In genomic region chr3R:9033619-9034401, dm6 we compare ENCODE assay signal across 5 fruit fly cellular contexts.
A peak's percentile ranks its signal among the peaks of the same experiment; 100 is the strongest.
TF ChIP-seq lines count a peak whose summit lies in the region.

No protein-coding gene starts in this region.

TF ChIP-seq in whole organism, adult, 20 proteins besides CTCF, POLR2A, EP300 and RAD21 (continued from another document):
- TF ChIP-seq tj (GFP tag; optimal IDR thresholded peaks at IDR 0.05; lab: Kevin White, UChicago) (peak; percentile 84), CG11617 (GFP tag; optimal IDR thresholded peaks at IDR 0.05; lab: Kevin White, UChicago) (peak; percentile 86)

TF ChIP-seq in whole organism, embryonic, 481 proteins besides CTCF, POLR2A, EP300 and RAD21 (continued from another document and continues in another):
- peak; percentile 72; the same call in 2 of the 3 replicates for TF ChIP-seq CG34422 (GFP tag; IDR thresholded peaks at IDR 0.05; lab: Robert Waterston, UW)
- peak; percentile 75 for TF ChIP-seq az2 (GFP tag; optimal IDR thresholded peaks at IDR 0.05; lab: Kevin White, UChicago)
- peak; percentile 12; the same call in 1 of the 2 replicates for TF ChIP-seq Ravus (GFP tag; IDR thresholded peaks at IDR 0.05; lab: Robert Waterston, UW)
- peak; percentile 64 for TF ChIP-seq CG6854 (GFP tag; optimal IDR thresholded peaks at IDR 0.05; lab: Kevin White, UChicago)
- peak; percentile 91 for TF ChIP-seq CG12659 (GFP tag; optimal IDR thresholded peaks at IDR 0.05; lab: Kevin White, UChicago)
- peak; percentile 68 for TF ChIP-seq Dbx (GFP tag; IDR thresholded peaks at IDR 0.05; lab: Robert Waterston, UW)
- TF ChIP-seq sqz (GFP tag; optimal IDR thresholded peaks at IDR 0.05; lab: Kevin White, UChicago) = peak; percentile 97
- TF ChIP-seq fd64A (GFP tag; optimal IDR thresholded peaks at IDR 0.05; lab: Kevin White, UChicago) = no peak
- TF ChIP-seq Ptx1 (GFP tag; IDR thresholded peaks at IDR 0.05; lab: Robert Waterston, UW) = peak; percentile 71
- peak; percentile 62 for TF ChIP-seq CG8281 (tag; optimal IDR thresholded peaks at IDR 0.05; lab: Kevin White, UChicago)
- no peak for TF ChIP-seq ato (GFP tag; IDR thresholded peaks at IDR 0.05; lab: Robert Waterston, UW; ENCODE audit: partially characterized antibody)
- TF ChIP-seq Sox102F (GFP tag; optimal IDR thresholded peaks at IDR 0.05; lab: Kevin White, UChicago) = peak; percentile 81
- no peak for TF ChIP-seq da (GFP tag; optimal IDR thresholded peaks at IDR 0.05; lab: Kevin White, UChicago)
- TF ChIP-seq CG12769 (tag; optimal IDR thresholded peaks at IDR 0.05; lab: Kevin White, UChicago) = peak; percentile 69
- no peak for TF ChIP-seq CG4730 (GFP tag; IDR thresholded peaks at IDR 0.05; lab: Robert Waterston, UW)
- peak; percentile 14 for TF ChIP-seq CG15073 (GFP tag; optimal IDR thresholded peaks at IDR 0.05; lab: Kevin White, UChicago)
- peak; percentile 21 for TF ChIP-seq MTF-1 (GFP tag; optimal IDR thresholded peaks at IDR 0.05; lab: Kevin White, UChicago; ENCODE audit: borderline replicate concordance)
- TF ChIP-seq lilli (GFP tag; optimal IDR thresholded peaks at IDR 0.05; lab: Kevin White, UChicago) = peak; percentile 73
- TF ChIP-seq CG11560 (tag; IDR thresholded peaks at IDR 0.05; lab: Robert Waterston, UW) = no peak
- TF ChIP-seq Poxn (GFP tag; IDR thresholded peaks at IDR 0.05; lab: Robert Waterston, UW) = no peak
- no peak for TF ChIP-seq Dref (GFP tag; IDR thresholded peaks at IDR 0.05; lab: Robert Waterston, UW)
- TF ChIP-seq CG11695 (GFP tag; IDR thresholded peaks at IDR 0.05; lab: Robert Waterston, UW) = peak; percentile 80
- TF ChIP-seq CG17385 (GFP tag; optimal IDR thresholded peaks at IDR 0.05; lab: Kevin White, UChicago) = peak; percentile 83
- TF ChIP-seq CG17359 (tag; optimal IDR thresholded peaks at IDR 0.05; lab: Kevin White, UChicago) = peak; percentile 74
- TF ChIP-seq Doc2 (GFP tag; IDR thresholded peaks at IDR 0.05; lab: Robert Waterston, UW) = no peak
- peak; percentile 14 for TF ChIP-seq Bdp1 (GFP tag; optimal IDR thresholded peaks at IDR 0.05; lab: Kevin White, UChicago)
- peak; percentile 61 for TF ChIP-seq Lhr (GFP tag; optimal IDR thresholded peaks at IDR 0.05; lab: Kevin White, UChicago)
- TF ChIP-seq Doc3 (GFP tag; IDR thresholded peaks at IDR 0.05; lab: Robert Waterston, UW; ENCODE audit: partially characterized antibody) = no peak
- TF ChIP-seq CG8388 (GFP tag; optimal IDR thresholded peaks at IDR 0.05; lab: Kevin White, UChicago) = peak; percentile 85
- TF ChIP-seq zfh2 (GFP tag; optimal IDR thresholded peaks at IDR 0.05; lab: Kevin White, UChicago) = peak; percentile 36
- peak; percentile 39 for TF ChIP-seq CG3838 (GFP tag; optimal IDR thresholded peaks at IDR 0.05; lab: Kevin White, UChicago)
- no peak for TF ChIP-seq Rx (GFP tag; IDR thresholded peaks at IDR 0.05; lab: Robert Waterston, UW)

TF ChIP-seq in whole organism, prepupa, 60 proteins besides CTCF, POLR2A, EP300 and RAD21 (continued from another document and continues in another):
- TF ChIP-seq CG11762 (GFP tag; optimal IDR thresholded peaks at IDR 0.05; lab: Kevin White, UChicago; ENCODE audit: insufficient read depth) (peak; percentile 70), Eip78C (GFP tag; lab: Kevin White, UChicago) (peak; percentile 97), salr (GFP tag; optimal IDR thresholded peaks at IDR 0.05; lab: Kevin White, UChicago) (peak in 1 of 2 experiments; percentile 84), cyc (GFP tag; optimal IDR thresholded peaks at IDR 0.05; lab: Kevin White, UChicago) (peak; percentile 58), Sox14 (GFP tag; optimal IDR thresholded peaks at IDR 0.05; lab: Kevin White, UChicago) (peak; percentile 82), CG15336 (GFP tag; IDR thresholded peaks at IDR 0.05; lab: Robert Waterston, UW) (peak; percentile 83), CG6792 (GFP tag; optimal IDR thresholded peaks at IDR 0.05; lab: Kevin White, UChicago) (peak; percentile 74), fkh (GFP tag; optimal IDR thresholded peaks at IDR 0.05; lab: Kevin White, UChicago) (peak; percentile 70), Hr39 (GFP tag; optimal IDR thresholded peaks at IDR 0.05; lab: Kevin White, UChicago) (peak; percentile 56), Hr4 (GFP tag; optimal IDR thresholded peaks at IDR 0.05; lab: Kevin White, UChicago) (peak; percentile 77), CG11294 (GFP tag; IDR thresholded peaks at IDR 0.05; lab: Robert Waterston, UW) (peak; percentile 50; the same call in 1 of the 2 replicates), CG3032 (tag; optimal IDR thresholded peaks at IDR 0.05; lab: Kevin White, UChicago) (peak; percentile 91), fd85E (GFP tag; optimal IDR thresholded peaks at IDR 0.05; lab: Kevin White, UChicago) (no peak), svp (GFP tag; lab: Kevin White, UChicago) (peak; percentile 92), CG16779 (tag; optimal IDR thresholded peaks at IDR 0.05; lab: Kevin White, UChicago) (peak; percentile 82), vri (GFP tag; optimal IDR thresholded peaks at IDR 0.05; lab: Kevin White, UChicago) (peak; percentile 63), spab (GFP tag; optimal IDR thresholded peaks at IDR 0.05; lab: Kevin White, UChicago) (peak; percentile 84), acj6 (GFP tag; optimal IDR thresholded peaks at IDR 0.05; lab: Kevin White, UChicago) (peak; percentile 81), ss (GFP tag; optimal IDR thresholded peaks at IDR 0.05; lab: Kevin White, UChicago) (peak; percentile 80 to 87), achi (GFP tag; optimal IDR thresholded peaks at IDR 0.05; lab: Kevin White, UChicago) (peak; percentile 84), CG6276 (GFP tag; optimal IDR thresholded peaks at IDR 0.05; lab: Kevin White, UChicago) (peak; percentile 91), pdm3 (GFP tag; optimal IDR thresholded peaks at IDR 0.05; lab: Kevin White, UChicago) (peak; percentile 81), Smox (GFP tag; optimal IDR thresholded peaks at IDR 0.05; lab: Kevin White, UChicago) (peak; percentile 84), eg (GFP tag; IDR thresholded peaks at IDR 0.05; lab: Robert Waterston, UW) (peak; percentile 77; the same call in 2 of the 3 replicates), fd59A (GFP tag; optimal IDR thresholded peaks at IDR 0.05; lab: Kevin White, UChicago) (peak; percentile 81), net (GFP tag; optimal IDR thresholded peaks at IDR 0.05; lab: Kevin White, UChicago) (peak; percentile 87), Sox15 (GFP tag; optimal IDR thresholded peaks at IDR 0.05; lab: Kevin White, UChicago) (peak; percentile 52), dsx (GFP tag; optimal IDR thresholded peaks at IDR 0.05; lab: Kevin White, UChicago; ENCODE audit: poor library complexity, severe bottlenecking) (peak; percentile 83), CG4318 (GFP tag; optimal IDR thresholded peaks at IDR 0.05; lab: Kevin White, UChicago) (peak; percentile 76), CG7368 (GFP tag; optimal IDR thresholded peaks at IDR 0.05; lab: Kevin White, UChicago) (peak; percentile 44), topi (GFP tag; optimal IDR thresholded peaks at IDR 0.05; lab: Kevin White, UChicago) (peak; percentile 88), lz (GFP tag; optimal IDR thresholded peaks at IDR 0.05; lab: Kevin White, UChicago) (peak; percentile 84), esn (GFP tag; optimal IDR thresholded peaks at IDR 0.05; lab: Kevin White, UChicago) (peak; percentile 91)

TF ChIP-seq in whole organism, pupa, 21 proteins besides CTCF, POLR2A, EP300 and RAD21 (continued from another document):
- TF ChIP-seq Snoo (tag; optimal IDR thresholded peaks at IDR 0.05; lab: Kevin White, UChicago) = peak; percentile 84

TF ChIP-seq in whole organism, wandering third instar larva, 38 proteins besides CTCF, POLR2A, EP300 and RAD21 (continued from another document):
- TF ChIP-seq Abd-B (GFP tag; optimal IDR thresholded peaks at IDR 0.05; lab: Kevin White, UChicago) (no peak), br (GFP tag; optimal IDR thresholded peaks at IDR 0.05; lab: Kevin White, UChicago) (peak; percentile 75), tai (GFP tag; optimal IDR thresholded peaks at IDR 0.05; lab: Kevin White, UChicago) (peak; percentile 47), usp (GFP tag; optimal IDR thresholded peaks at IDR 0.05; lab: Kevin White, UChicago) (no peak), woc (GFP tag; optimal IDR thresholded peaks at IDR 0.05; lab: Kevin White, UChicago) (peak; percentile 93), dsf (GFP tag; optimal IDR thresholded peaks at IDR 0.05; lab: Kevin White, UChicago; ENCODE audit: borderline replicate concordance) (peak; percentile 10), pan (optimal IDR thresholded peaks at IDR 0.05; lab: Kevin White, UChicago) (no peak), Mio (GFP tag; optimal IDR thresholded peaks at IDR 0.05; lab: Kevin White, UChicago) (no peak), Dif (GFP tag; optimal IDR thresholded peaks at IDR 0.05; lab: Kevin White, UChicago; ENCODE audit: partially characterized antibody) (peak; percentile 84), psq (GFP tag; optimal IDR thresholded peaks at IDR 0.05; lab: Kevin White, UChicago) (peak; percentile 90), GATAd (GFP tag; optimal IDR thresholded peaks at IDR 0.05; lab: Kevin White, UChicago) (no peak), Rel (GFP tag; optimal IDR thresholded peaks at IDR 0.05; lab: Kevin White, UChicago) (peak; percentile 41), Rel (tag; optimal IDR thresholded peaks at IDR 0.05; lab: Kevin White, UChicago) (peak; percentile 55), sage (GFP tag; optimal IDR thresholded peaks at IDR 0.05; lab: Kevin White, UChicago) (peak; percentile 29), lola (GFP tag; optimal IDR thresholded peaks at IDR 0.05; lab: Kevin White, UChicago) (no peak), Dfd (GFP tag; optimal IDR thresholded peaks at IDR 0.05; lab: Kevin White, UChicago) (no peak), foxo (GFP tag; optimal IDR thresholded peaks at IDR 0.05; lab: Kevin White, UChicago) (peak in 1 of 2 experiments; percentile 84)
